Worm (Caenorhabditis elegans) whole organism, mixed stage, embryonic: ENCODE results near the gene B0285.6.

Source experiments
- M03D4.4 ChIP-seq: sonication (generic microtip); optimal IDR thresholded peaks from 2 replicates; lab custom pipeline; 2017; ENCODE audit warnings: mild to moderate bottlenecking, missing genetic modification characterization, missing compliant biosample characterization
- bed-3 ChIP-seq: fragments of 200-800 bp; sonication (Bioruptor generic); optimal IDR thresholded peaks from 3 replicates; lab custom pipeline; 2018; ENCODE audit warnings: mild to moderate bottlenecking, missing genetic modification characterization, moderate library complexity, missing compliant biosample characterization
- blmp-1 ChIP-seq: fragments of 150-350 bp; optimal IDR thresholded peaks from 2 replicates; lab custom pipeline; 2014; ENCODE audit warnings: missing biosample characterization, missing genetic modification characterization
- ceh-39 ChIP-seq: fragments of 150-350 bp; optimal IDR thresholded peaks from 2 replicates; lab custom pipeline; 2014; ENCODE audit warnings: missing biosample characterization, missing genetic modification characterization
- ceh-83 ChIP-seq: fragments of 200-800 bp; sonication (Bioruptor generic); optimal IDR thresholded peaks from 2 replicates; lab custom pipeline; 2018; ENCODE audit warnings: mild to moderate bottlenecking, missing genetic modification characterization, missing compliant biosample characterization
- ces-1 ChIP-seq: fragments of 150-350 bp; optimal IDR thresholded peaks from 2 replicates; lab custom pipeline; 2014; ENCODE audit warnings: missing biosample characterization, missing genetic modification reagents, missing genetic modification characterization
- cnd-1 ChIP-seq: fragments of 200-800 bp; sonication (Bioruptor generic); optimal IDR thresholded peaks from 2 replicates; lab custom pipeline; 2018; ENCODE audit warnings: mild to moderate bottlenecking, missing genetic modification characterization, missing compliant biosample characterization
- drap-1 ChIP-seq: fragments of 200-800 bp; sonication (Bioruptor generic); optimal IDR thresholded peaks from 3 replicates; lab custom pipeline; 2018; ENCODE audit warnings: mild to moderate bottlenecking, missing genetic modification characterization, missing compliant biosample characterization
- elt-1 ChIP-seq: sonication (generic microtip); optimal IDR thresholded peaks from 2 replicates; lab custom pipeline; 2017; ENCODE audit warnings: missing genetic modification characterization, mild to moderate bottlenecking, missing compliant biosample characterization, antibody characterized with exemption, moderate library complexity, borderline replicate concordance; ENCODE audit not compliant: insufficient read depth
- elt-3 ChIP-seq: fragments of 150-350 bp; optimal IDR thresholded peaks from 2 replicates; lab custom pipeline; 2014; ENCODE audit warnings: missing biosample characterization, missing genetic modification characterization
- flh-1 ChIP-seq: fragments of 200-800 bp; sonication (Bioruptor generic); optimal IDR thresholded peaks from 2 replicates; lab custom pipeline; 2018; ENCODE audit warnings: mild to moderate bottlenecking, missing genetic modification characterization, moderate library complexity, missing compliant biosample characterization
- ham-2 ChIP-seq: fragments of 200-800 bp; sonication (Bioruptor generic); optimal IDR thresholded peaks from 2 replicates; lab custom pipeline; 2018; ENCODE audit warnings: mild to moderate bottlenecking, missing genetic modification characterization, missing compliant biosample characterization
- hlh-1 ChIP-seq: fragments of 150-350 bp; optimal IDR thresholded peaks from 2 replicates; lab custom pipeline; 2014; ENCODE audit warnings: missing biosample characterization, missing genetic modification reagents, missing genetic modification characterization
- lin-32 ChIP-seq: fragments of 200-800 bp; sonication (Bioruptor generic); optimal IDR thresholded peaks from 2 replicates; lab custom pipeline; 2018; ENCODE audit warnings: mild to moderate bottlenecking, missing genetic modification characterization, missing compliant biosample characterization
- lsy-2 ChIP-seq: fragments of 150-350 bp; optimal IDR thresholded peaks from 2 replicates; lab custom pipeline; 2014; ENCODE audit warnings: missing biosample characterization, missing genetic modification characterization
- mab-5 ChIP-seq: fragments of 150-350 bp; optimal IDR thresholded peaks from 2 replicates; lab custom pipeline; 2014; ENCODE audit warnings: missing biosample characterization, missing genetic modification characterization
- mep-1 ChIP-seq: fragments of 150-350 bp; optimal IDR thresholded peaks from 2 replicates; lab custom pipeline; 2017; ENCODE audit warnings: missing biosample characterization, missing genetic modification reagents, missing genetic modification characterization, inconsistent platforms
- mls-2 ChIP-seq: sonication (generic microtip); optimal IDR thresholded peaks from 2 replicates; lab custom pipeline; 2016; ENCODE audit warnings: mild to moderate bottlenecking, missing genetic modification characterization, moderate library complexity, missing compliant biosample characterization
- nhr-12 ChIP-seq: fragments of 150-350 bp; optimal IDR thresholded peaks from 2 replicates; lab custom pipeline; 2014; ENCODE audit warnings: missing biosample characterization, missing genetic modification characterization
- nhr-2 ChIP-seq: fragments of 150-350 bp; optimal IDR thresholded peaks from 2 replicates; lab custom pipeline; 2014; ENCODE audit warnings: missing biosample characterization, missing genetic modification characterization
- nhr-237 ChIP-seq: fragments of 150-350 bp; optimal IDR thresholded peaks from 2 replicates; lab custom pipeline; 2014; ENCODE audit warnings: missing biosample characterization, missing genetic modification characterization
- nhr-28 ChIP-seq: fragments of 150-350 bp; optimal IDR thresholded peaks from 2 replicates; lab custom pipeline; 2014; ENCODE audit warnings: missing biosample characterization, missing genetic modification characterization
- nhr-76 ChIP-seq: sonication (generic microtip); optimal IDR thresholded peaks from 2 replicates; lab custom pipeline; 2017; ENCODE audit warnings: missing biosample characterization, missing genetic modification characterization
- pha-4 ChIP-seq: fragments of 150-350 bp; optimal IDR thresholded peaks from 2 replicates; lab custom pipeline; 2018; ENCODE audit warnings: missing biosample characterization, missing genetic modification reagents, missing genetic modification characterization
- sem-2 ChIP-seq: fragments of 200-800 bp; sonication (Bioruptor generic); optimal IDR thresholded peaks from 2 replicates; lab custom pipeline; 2018; ENCODE audit warnings: mild to moderate bottlenecking, missing genetic modification characterization, missing compliant biosample characterization
- sptf-1 ChIP-seq: sonication (generic microtip); optimal IDR thresholded peaks from 2 replicates; lab custom pipeline; 2017; ENCODE audit warnings: mild to moderate bottlenecking, missing genetic modification characterization, moderate library complexity, missing compliant biosample characterization
- tbx-8 ChIP-seq: fragments of 200-800 bp; sonication (Bioruptor generic); optimal IDR thresholded peaks from 2 replicates; lab custom pipeline; 2018; ENCODE audit warnings: mild to moderate bottlenecking, missing genetic modification characterization, moderate library complexity, missing compliant biosample characterization
- unc-120 ChIP-seq: sonication (generic microtip); optimal IDR thresholded peaks from 2 replicates; lab custom pipeline; 2017; ENCODE audit warnings: missing genetic modification characterization, missing compliant biosample characterization; ENCODE audit not compliant: poor library complexity, severe bottlenecking
- unc-39 ChIP-seq: fragments of 150-350 bp; optimal IDR thresholded peaks from 2 replicates; lab custom pipeline; 2014; ENCODE audit warnings: missing biosample characterization, missing genetic modification characterization
- unc-62 ChIP-seq: fragments of 150-350 bp; optimal IDR thresholded peaks from 2 replicates; lab custom pipeline; 2014; ENCODE audit warnings: missing biosample characterization, missing genetic modification reagents, missing genetic modification characterization
- zip-8 ChIP-seq: fragments of 150-350 bp; optimal IDR thresholded peaks from 2 replicates; lab custom pipeline; 2014; ENCODE audit warnings: missing biosample characterization, missing genetic modification characterization
- ztf-11 ChIP-seq: fragments of 150-350 bp; optimal IDR thresholded peaks from 2 replicates; lab custom pipeline; 2014; ENCODE audit warnings: missing biosample characterization, missing genetic modification characterization

B0285.6 gene

ce11 chrIII:4349799-4350198, at the start of gene B0285.6:
Gene B0285.6 (plus strand): TSS chrIII:4350099.
- TF ChIP-seq unc-39 (no peak), lsy-2 (tag; lab: Kevin White, UChicago) (no peak), lin-32 (GFP tag; lab: Kevin White, UChicago) (no peak), zip-8 (no peak), ces-1 (GFP tag; lab: Kevin White, UChicago) (no peak), nhr-2 (no peak), elt-3 (tag; lab: Kevin White, UChicago) (no peak), hlh-1 (no peak), pha-4 (tag; lab: Kevin White, UChicago) (no peak), bed-3 (no peak), M03D4.4 (no peak), nhr-28 (no peak), nhr-237 (tag; lab: Kevin White, UChicago) (no peak), unc-62 (no peak), mls-2 (tag; lab: Kevin White, UChicago) (no peak), sptf-1 (tag; lab: Kevin White, UChicago) (no peak), cnd-1 (tag; lab: Kevin White, UChicago) (no peak)
- TF ChIP-seq, all 35 proteins: peak for 0

- no peak for TF ChIP-seq mep-1 (tag; lab: Kevin White, UChicago)
- no peak for TF ChIP-seq ztf-11 (tag; lab: Kevin White, UChicago)
- TF ChIP-seq ces-1 (GFP tag; lab: Kevin White, UChicago): no peak
- peak; percentile 13 for TF ChIP-seq ceh-39
Measured at ce11 chrIII:4300989-4301498, 48.9 kb upstream of the B0285.6 start, which contains the start of gene R10E4.11. Gene R10E4.11 (minus strand): TSS chrIII:4301039.

- TF ChIP-seq unc-120 (tag; lab: Kevin White, UChicago) (no peak), lin-32 (GFP tag; lab: Kevin White, UChicago) (no peak), nhr-28 (no peak), bed-3 (no peak), unc-62 (no peak), lsy-2 (tag; lab: Kevin White, UChicago) (no peak), elt-1 (tag; lab: Kevin White, UChicago) (no peak), blmp-1 (tag; lab: Kevin White, UChicago) (no peak), ceh-39 (no peak), pha-4 (tag; lab: Kevin White, UChicago) (no peak), ztf-11 (tag; lab: Kevin White, UChicago) (no peak), nhr-12 (no peak), mab-5 (tag; lab: Kevin White, UChicago) (no peak), elt-3 (tag; lab: Kevin White, UChicago) (no peak), nhr-76 (tag; lab: Kevin White, UChicago) (no peak), drap-1 (GFP tag; lab: Kevin White, UChicago) (no peak), zip-8 (no peak)
Measured at ce11 chrIII:4302293-4302692, 47.6 kb upstream of the B0285.6 start, which contains the start of gene R10E4.9. Gene R10E4.9 (minus strand): TSS chrIII:4302393.

- no peak for TF ChIP-seq ces-1 (GFP tag; lab: Kevin White, UChicago)
- TF ChIP-seq mls-2 (tag; lab: Kevin White, UChicago): no peak
- no peak for TF ChIP-seq lin-32 (GFP tag; lab: Kevin White, UChicago)
- TF ChIP-seq unc-62: no peak
- TF ChIP-seq nhr-237 (tag; lab: Kevin White, UChicago): no peak
- TF ChIP-seq ztf-11 (tag; lab: Kevin White, UChicago): no peak
- TF ChIP-seq unc-120 (tag; lab: Kevin White, UChicago): no peak
- TF ChIP-seq nhr-76 (tag; lab: Kevin White, UChicago): no peak
- no peak for TF ChIP-seq sem-2 (GFP tag; lab: Kevin White, UChicago)
- no peak for TF ChIP-seq ham-2 (GFP tag; lab: Kevin White, UChicago)
- TF ChIP-seq, all 35 proteins: peak for 0
Measured at ce11 chrIII:4302780-4303179, 47.1 kb upstream of the B0285.6 start.

- TF ChIP-seq hlh-1 (no peak), ceh-83 (no peak), nhr-76 (tag; lab: Kevin White, UChicago) (no peak), nhr-2 (no peak), sptf-1 (tag; lab: Kevin White, UChicago) (no peak), tbx-8 (GFP tag; lab: Kevin White, UChicago) (no peak), pha-4 (tag; lab: Kevin White, UChicago) (no peak), flh-1 (GFP tag; lab: Kevin White, UChicago) (no peak)
- TF ChIP-seq, all 35 proteins: peak for 0
Measured at ce11 chrIII:4309303-4309702, 40.6 kb upstream of the B0285.6 start.
